Worm (Caenorhabditis elegans) whole organism, L1 larva: Measurements from ENCODE around the gene acl-2.

ENCODE experiments used
- C16A3.4 ChIP-seq: fragments of 150-350 bp; optimal IDR thresholded peaks from 2 replicates; lab custom pipeline; 2014; ENCODE audit warnings: missing biosample characterization, missing genetic modification characterization
- C34B4.2 ChIP-seq: sonication (generic microtip); optimal IDR thresholded peaks from 2 replicates; lab custom pipeline; 2017; ENCODE audit warnings: mild to moderate bottlenecking, missing genetic modification characterization, missing compliant biosample characterization
- F16B12.6 ChIP-seq: fragments of 150-350 bp; optimal IDR thresholded peaks from 2 replicates; lab custom pipeline; 2014; ENCODE audit warnings: missing biosample characterization, missing genetic modification characterization
- Y116A8C.19 ChIP-seq: sonication (generic microtip); optimal IDR thresholded peaks from 2 replicates; lab custom pipeline; 2016; ENCODE audit warnings: missing compliant biosample characterization, missing genetic modification characterization, borderline replicate concordance
- aly-2 ChIP-seq: fragments of 150-350 bp; optimal IDR thresholded peaks from 2 replicates; lab custom pipeline; 2014; ENCODE audit warnings: missing biosample characterization, missing genetic modification characterization
- blmp-1 ChIP-seq: fragments of 150-350 bp; optimal IDR thresholded peaks from 2 replicates; lab custom pipeline; 2014; ENCODE audit warnings: missing biosample characterization, missing genetic modification characterization
- ceh-63 ChIP-seq: fragments of 200-800 bp; sonication (Bioruptor generic); optimal IDR thresholded peaks from 2 replicates; lab custom pipeline; 2018; ENCODE audit warnings: mild to moderate bottlenecking, missing genetic modification characterization, missing compliant biosample characterization
- ceh-88 ChIP-seq: fragments of 200-800 bp; sonication (Bioruptor generic); IDR thresholded peaks from 2 replicates; pipeline ENCODE4 v1.3.6; 2022; ENCODE audit warnings: missing genetic modification characterization, missing compliant biosample characterization
- ceh-90 ChIP-seq: sonication (generic microtip); optimal IDR thresholded peaks from 2 replicates; lab custom pipeline; 2016; ENCODE audit warnings: missing genetic modification characterization, missing compliant biosample characterization
- dpl-1 ChIP-seq, 3 experiments: fragments of 150-350 bp in 2 of 3; sonication (generic microtip) in 1 of 3; optimal IDR thresholded peaks; 2 replicates each; lab custom pipeline; 2014 to 2017; ENCODE audit warnings: missing biosample characterization in 3 of 3, missing genetic modification characterization in 3 of 3, missing genetic modification reagents in 3 of 3
- efl-1 ChIP-seq, 4 experiments: fragments of 150-350 bp; optimal IDR thresholded peaks in 3 of 4; peaks in 1 of 4; 1 replicate in 1 of 4; 2 replicates in 3 of 4; lab custom pipeline; 2014; ENCODE audit warnings: missing biosample characterization in 2 of 4, missing genetic modification characterization in 2 of 4, missing genetic modification reagents in 2 of 4
- efl-3 ChIP-seq: fragments of 200-800 bp; sonication (Bioruptor generic); optimal IDR thresholded peaks from 2 replicates; lab custom pipeline; 2018; ENCODE audit warnings: mild to moderate bottlenecking, missing genetic modification characterization, missing compliant biosample characterization
- elt-2 ChIP-seq: sonication (generic microtip); optimal IDR thresholded peaks from 2 replicates; lab custom pipeline; 2016; ENCODE audit warnings: missing genetic modification characterization, mild to moderate bottlenecking, inconsistent platforms, missing compliant biosample characterization, missing genetic modification reagents
- elt-3 ChIP-seq, 6 experiments: fragments of 150-350 bp in 1 of 6; sonication (generic microtip); optimal IDR thresholded peaks; 2 replicates each; lab custom pipeline; 2017 to 2018; ENCODE audit warnings: missing biosample characterization in 6 of 6, missing genetic modification characterization in 6 of 6, inconsistent platforms in 1 of 6
- fkh-10 ChIP-seq: sonication (generic microtip); optimal IDR thresholded peaks from 2 replicates; lab custom pipeline; 2017; ENCODE audit warnings: missing biosample characterization, missing genetic modification reagents, missing genetic modification characterization
- hlh-17 ChIP-seq: fragments of 200-800 bp; sonication (Bioruptor generic); optimal IDR thresholded peaks from 2 replicates; lab custom pipeline; 2018; ENCODE audit warnings: missing genetic modification characterization, mild to moderate bottlenecking, missing compliant biosample characterization, moderate library complexity, borderline replicate concordance
- irx-1 ChIP-seq: sonication (generic microtip); optimal IDR thresholded peaks from 2 replicates; lab custom pipeline; 2016; ENCODE audit warnings: missing genetic modification characterization, missing compliant biosample characterization
- isw-1 ChIP-seq: fragments of 200-800 bp; sonication (Bioruptor generic); IDR thresholded peaks from 2 replicates; pipeline ENCODE4 v1.3.6; 2022; ENCODE audit warnings: missing genetic modification characterization, missing compliant biosample characterization
- lin-13 ChIP-seq: fragments of 150-350 bp; optimal IDR thresholded peaks from 2 replicates; lab custom pipeline; 2014; ENCODE audit warnings: missing biosample characterization, missing genetic modification reagents, missing genetic modification characterization
- lin-15B ChIP-seq: fragments of 150-350 bp; sonication (generic microtip); optimal IDR thresholded peaks from 3 replicates; lab custom pipeline; 2014; ENCODE audit warnings: missing biosample characterization, missing genetic modification characterization
- lin-35 ChIP-seq, 2 experiments: fragments of 150-350 bp; optimal IDR thresholded peaks; 2 replicates each; lab custom pipeline; 2014; ENCODE audit warnings: missing biosample characterization in 2 of 2, missing genetic modification characterization in 2 of 2, missing genetic modification reagents in 2 of 2
- mdl-1 ChIP-seq, 2 experiments: fragments of 150-350 bp; optimal IDR thresholded peaks; 2 replicates each; lab custom pipeline; 2014 to 2017; ENCODE audit warnings: missing biosample characterization in 2 of 2, missing genetic modification characterization in 2 of 2, inconsistent platforms in 1 of 2
- mep-1 ChIP-seq: fragments of 150-350 bp; optimal IDR thresholded peaks from 2 replicates; lab custom pipeline; 2014; ENCODE audit warnings: missing biosample characterization, missing genetic modification characterization
- nhr-11 ChIP-seq: fragments of 150-350 bp; optimal IDR thresholded peaks from 2 replicates; lab custom pipeline; 2014; ENCODE audit warnings: missing biosample characterization, missing genetic modification characterization
- nhr-12 ChIP-seq: sonication (generic microtip); optimal IDR thresholded peaks from 2 replicates; lab custom pipeline; 2017; ENCODE audit warnings: missing biosample characterization, missing genetic modification characterization
- nhr-19 ChIP-seq: fragments of 200-800 bp; sonication (Bioruptor generic); conservative IDR thresholded peaks from 2 replicates; pipeline ENCODE4 v1.3.6; 2022; ENCODE audit warnings: missing genetic modification characterization, missing compliant biosample characterization
- nhr-20 ChIP-seq: sonication (generic microtip); optimal IDR thresholded peaks from 2 replicates; lab custom pipeline; 2016; ENCODE audit warnings: mild to moderate bottlenecking, missing genetic modification characterization, missing compliant biosample characterization
- nhr-77 ChIP-seq: fragments of 150-350 bp; optimal IDR thresholded peaks from 2 replicates; lab custom pipeline; 2014; ENCODE audit warnings: missing biosample characterization, missing genetic modification characterization
- nhr-85 ChIP-seq: sonication (generic microtip); peaks from one replicate; lab custom pipeline; 2016; ENCODE audit warnings: missing genetic modification characterization, inconsistent platforms, missing compliant biosample characterization
- nhr-90 ChIP-seq: sonication (generic microtip); optimal IDR thresholded peaks from 2 replicates; lab custom pipeline; 2016; ENCODE audit warnings: mild to moderate bottlenecking, missing genetic modification characterization, missing compliant biosample characterization; ENCODE audit not compliant: poor library complexity
- snpc-4 ChIP-seq: fragments of 150-350 bp; optimal IDR thresholded peaks from 2 replicates; lab custom pipeline; 2014; ENCODE audit warnings: missing biosample characterization, missing genetic modification characterization
- sox-4 ChIP-seq: sonication (generic microtip); optimal IDR thresholded peaks from 2 replicates; lab custom pipeline; 2016; ENCODE audit warnings: missing genetic modification characterization, missing compliant biosample characterization
- sptf-1 ChIP-seq: fragments of 150-350 bp; optimal IDR thresholded peaks from 2 replicates; lab custom pipeline; 2014; ENCODE audit warnings: missing biosample characterization, missing genetic modification characterization
- swsn-7 ChIP-seq: sonication (generic microtip); optimal IDR thresholded peaks from 2 replicates; lab custom pipeline; 2016; ENCODE audit warnings: missing genetic modification characterization, missing compliant biosample characterization
- unc-130 ChIP-seq: fragments of 150-350 bp; optimal IDR thresholded peaks from 2 replicates; lab custom pipeline; 2017; ENCODE audit warnings: missing biosample characterization, missing genetic modification characterization, inconsistent platforms
- unc-62 ChIP-seq: fragments of 150-350 bp; optimal IDR thresholded peaks from 2 replicates; lab custom pipeline; 2014; ENCODE audit warnings: missing biosample characterization, missing genetic modification reagents, missing genetic modification characterization
- unc-86 ChIP-seq: sonication (generic microtip); optimal IDR thresholded peaks from 2 replicates; lab custom pipeline; 2016; ENCODE audit warnings: missing genetic modification characterization, missing compliant biosample characterization
- vab-15 ChIP-seq: sonication (generic microtip); optimal IDR thresholded peaks from 2 replicates; lab custom pipeline; 2017; ENCODE audit warnings: missing genotype, mild to moderate bottlenecking, missing genetic modification characterization, missing compliant biosample characterization
- xbp-1 ChIP-seq: sonication (generic microtip); optimal IDR thresholded peaks from 2 replicates; lab custom pipeline; 2016; ENCODE audit warnings: missing genetic modification characterization, missing compliant biosample characterization
- zag-1 ChIP-seq: fragments of 150-350 bp; optimal IDR thresholded peaks from 2 replicates; lab custom pipeline; 2014; ENCODE audit warnings: missing biosample characterization, missing genetic modification characterization
- ztf-11 ChIP-seq, 2 experiments: sonication (generic microtip); optimal IDR thresholded peaks; 2 replicates each; lab custom pipeline; 2016 to 2017; ENCODE audit warnings: missing genetic modification characterization in 2 of 2, missing biosample characterization in 1 of 2, missing compliant biosample characterization in 1 of 2
- ztf-4 ChIP-seq: fragments of 150-350 bp; optimal IDR thresholded peaks from 2 replicates; lab custom pipeline; 2014; ENCODE audit warnings: missing biosample characterization, missing genetic modification characterization

acl-2 gene

ce11 chrV:10007484-10007883 lies 23.4 kb downstream of the acl-2 start:
- TF ChIP-seq mdl-1 (tag; optimal IDR thresholded peaks at IDR 0.05; lab: Kevin White, UChicago) (no peak), F16B12.6 (tag; lab: Kevin White, UChicago) (no peak), swsn-7 (no peak), ceh-90 (tag; lab: Kevin White, UChicago) (no peak), ceh-88 (no peak), hlh-17 (GFP tag; lab: Kevin White, UChicago) (no peak), ztf-4 (no peak), nhr-11 (no peak), irx-1 (tag; lab: Kevin White, UChicago) (no peak), ztf-11 (tag; optimal IDR thresholded peaks at IDR 0.05; lab: Kevin White, UChicago) (no peak), efl-3 (GFP tag; lab: Kevin White, UChicago) (no peak), unc-62 (GFP tag; lab: Kevin White, UChicago) (no peak)

ce11 chrV:10006374-10006773 lies 24.5 kb downstream of the acl-2 start:
- TF ChIP-seq C16A3.4 (no peak), unc-130 (peak; percentile 34), efl-1 (optimal IDR thresholded peaks at IDR 0.05; lab: Kevin White, UChicago) (no peak), efl-1 (GFP tag; optimal IDR thresholded peaks at IDR 0.05 in 1 of 2; lab: Kevin White, UChicago) (peak in 1 of 2 experiments; percentile 90), lin-35 (GFP tag; optimal IDR thresholded peaks at IDR 0.05; lab: Kevin White, UChicago) (peak in 1 of 2 experiments; percentile 8), elt-3 (tag; optimal IDR thresholded peaks at IDR 0.05; lab: Kevin White, UChicago) (peak in 1 of 6 experiments; percentile 27), nhr-85 (tag; lab: Kevin White, UChicago) (no peak)

ce11 chrV:10004048-10004761 lies 26.7 kb downstream of the acl-2 start, which contains the start of gene uda-1:
Gene uda-1 (plus strand): TSS chrV:10004755.
- TF ChIP-seq blmp-1 (tag; lab: Kevin White, UChicago) (peak; percentile 21), snpc-4 (tag; lab: Kevin White, UChicago) (peak; percentile 67), nhr-20 (tag; lab: Kevin White, UChicago) (peak; percentile 21), lin-35 (GFP tag; optimal IDR thresholded peaks at IDR 0.05; lab: Kevin White, UChicago) (peak in 1 of 2 experiments; percentile 21), nhr-85 (tag; lab: Kevin White, UChicago) (peak; percentile 9)
- TF ChIP-seq, all 84 proteins: peak for 5; not testable (repeated sequence) for 79

- TF ChIP-seq efl-1 (optimal IDR thresholded peaks at IDR 0.05; lab: Kevin White, UChicago): peak; percentile 68 to 70
- TF ChIP-seq efl-1 (GFP tag; optimal IDR thresholded peaks at IDR 0.05 in 1 of 2; lab: Kevin White, UChicago): peak in 1 of 2 experiments; percentile 44
- no peak for TF ChIP-seq ceh-90 (tag; lab: Kevin White, UChicago)
- TF ChIP-seq Y116A8C.19 (tag; lab: Kevin White, UChicago): no peak
- no peak for TF ChIP-seq C34B4.2
- TF ChIP-seq blmp-1 (tag; lab: Kevin White, UChicago): peak; percentile 70
- peak; percentile 48 for TF ChIP-seq nhr-19
- peak; percentile 30 to 62 for TF ChIP-seq lin-35 (GFP tag; optimal IDR thresholded peaks at IDR 0.05; lab: Kevin White, UChicago)
- no peak for TF ChIP-seq nhr-12
- peak; percentile 83 for TF ChIP-seq C16A3.4
- no peak for TF ChIP-seq fkh-10 (GFP tag; lab: Kevin White, UChicago)
- no peak for TF ChIP-seq unc-62 (GFP tag; lab: Kevin White, UChicago)
- TF ChIP-seq ceh-63: no peak
- TF ChIP-seq F16B12.6 (tag; lab: Kevin White, UChicago): peak; percentile 8
- no peak for TF ChIP-seq sptf-1 (tag; lab: Kevin White, UChicago)
- peak in 1 of 2 experiments; percentile 1 for TF ChIP-seq mdl-1 (tag; optimal IDR thresholded peaks at IDR 0.05; lab: Kevin White, UChicago)
- TF ChIP-seq hlh-17 (GFP tag; lab: Kevin White, UChicago): no peak
- no peak for TF ChIP-seq sox-4 (tag; lab: Kevin White, UChicago)
- peak; percentile 48 for TF ChIP-seq unc-130
- TF ChIP-seq vab-15: no peak
- no peak for TF ChIP-seq nhr-90 (tag; lab: Kevin White, UChicago)
- TF ChIP-seq nhr-77 (tag; lab: Kevin White, UChicago): peak; percentile 31
- TF ChIP-seq zag-1: no peak
- TF ChIP-seq elt-2 (tag; lab: Kevin White, UChicago): peak; percentile 39
- TF ChIP-seq mep-1 (tag; lab: Kevin White, UChicago): peak; percentile 49
- peak; percentile 54 to 67 (median 60) for TF ChIP-seq dpl-1 (GFP tag; optimal IDR thresholded peaks at IDR 0.05; lab: Kevin White, UChicago)
- TF ChIP-seq isw-1: no peak
- TF ChIP-seq lin-15B (tag; lab: Kevin White, UChicago): peak; percentile 50
- peak; percentile 21 for TF ChIP-seq lin-13 (GFP tag; lab: Kevin White, UChicago)
- TF ChIP-seq aly-2 (tag; lab: Kevin White, UChicago): no peak
- TF ChIP-seq efl-3 (GFP tag; lab: Kevin White, UChicago): no peak
- TF ChIP-seq unc-86 (tag; lab: Kevin White, UChicago): no peak
- peak; percentile 56 for TF ChIP-seq xbp-1 (tag; lab: Kevin White, UChicago)
Measured at ce11 chrV:10003315-10003969, 27.4 kb downstream of the acl-2 start.
